Worm (Caenorhabditis elegans): ENCODE results near the gene M110.10.

- TF ChIP-seq scrt-1 (GFP tag; IDR thresholded peaks at IDR 0.05) (no peak), hmg-4 (GFP tag; optimal IDR thresholded peaks at IDR 0.05) (no peak), hnd-1 (tag; optimal IDR thresholded peaks at IDR 0.05) (no peak), ets-7 (tag; optimal IDR thresholded peaks at IDR 0.05) (no peak), F13C5.2 (tag; optimal IDR thresholded peaks at IDR 0.05) (no peak), aly-1 (tag; optimal IDR thresholded peaks at IDR 0.05) (no peak), pes-1 (GFP tag; IDR thresholded peaks at IDR 0.05) (no peak)
Measured at ce11 chrII:8220267-8220666, 6.0 kb upstream of the M110.10 start.
